Fruit fly (Drosophila melanogaster): Measurements from ENCODE around the gene CG13786.

DNA sequence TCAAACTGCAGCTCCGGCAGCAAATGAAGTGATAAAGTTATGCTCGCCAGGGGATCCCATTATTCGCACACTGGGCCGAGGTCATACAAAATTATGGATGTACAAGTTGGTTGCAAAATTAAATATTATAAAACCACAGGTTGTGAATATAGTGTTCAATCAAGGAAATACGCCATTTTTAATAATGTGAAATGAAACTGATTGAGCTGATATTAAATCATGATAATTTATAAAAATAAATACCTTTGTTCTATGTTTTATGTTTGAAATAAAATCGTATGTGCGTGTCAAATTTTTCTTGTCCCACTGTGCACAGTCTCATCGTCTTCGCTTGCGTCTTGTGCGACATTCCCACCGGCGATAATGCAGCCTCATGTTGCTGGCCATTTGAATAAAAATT lies 43.1 kb upstream of the CG13786 start:
- TF ChIP-seq CG4854 (GFP tag; optimal IDR thresholded peaks at IDR 0.05) (peak; percentile 23), Stat92E (GFP tag; optimal IDR thresholded peaks at IDR 0.05) (peak in 1 of 3 experiments; percentile 24), CG1647 (GFP tag; optimal IDR thresholded peaks at IDR 0.05) (no peak), pfk (GFP tag; optimal IDR thresholded peaks at IDR 0.05) (no peak), sc (optimal IDR thresholded peaks at IDR 0.05) (no peak), sc (GFP tag; optimal IDR thresholded peaks at IDR 0.05) (peak; percentile 66), br (optimal IDR thresholded peaks at IDR 0.05) (no peak), CG17359 (tag; optimal IDR thresholded peaks at IDR 0.05) (peak; percentile 73), CG31365 (tag; optimal IDR thresholded peaks at IDR 0.05) (peak; percentile 12), psq (GFP tag; optimal IDR thresholded peaks at IDR 0.05) (no peak), CG31441 (GFP tag; IDR thresholded peaks at IDR 0.05) (peak; percentile 85)
